Worm (Caenorhabditis elegans) whole organism, L3 larva: Measurements from ENCODE around the gene str-31.

Experiments used
- ZK546.5 ChIP-seq: sonication (generic microtip); optimal IDR thresholded peaks from 2 replicates; lab custom pipeline; 2017; ENCODE audit warnings: missing biosample characterization, missing genetic modification characterization
- aly-2 ChIP-seq: fragments of 150-350 bp; optimal IDR thresholded peaks from 2 replicates; lab custom pipeline; 2014; ENCODE audit warnings: missing biosample characterization, missing genetic modification characterization
- ceh-16 ChIP-seq: sonication (generic microtip); optimal IDR thresholded peaks from 2 replicates; lab custom pipeline; 2017; ENCODE audit warnings: missing biosample characterization, missing genetic modification characterization
- elt-1 ChIP-seq: fragments of 150-350 bp; optimal IDR thresholded peaks from 2 replicates; lab custom pipeline; 2014; ENCODE audit warnings: missing biosample characterization, missing genetic modification characterization
- elt-2 ChIP-seq: sonication (generic microtip); optimal IDR thresholded peaks from 2 replicates; lab custom pipeline; 2016; ENCODE audit warnings: missing genetic modification reagents, mild to moderate bottlenecking, missing genetic modification characterization, missing compliant biosample characterization
- fkh-10 ChIP-seq: sonication (generic microtip); optimal IDR thresholded peaks from 2 replicates; lab custom pipeline; 2017; ENCODE audit warnings: missing biosample characterization, missing genetic modification reagents, missing genetic modification characterization
- fos-1 ChIP-seq: fragments of 150-350 bp; optimal IDR thresholded peaks from 2 replicates; lab custom pipeline; 2014; ENCODE audit warnings: missing biosample characterization, missing genetic modification characterization
- mdl-1 ChIP-seq: fragments of 150-350 bp; optimal IDR thresholded peaks from 2 replicates; lab custom pipeline; 2014; ENCODE audit warnings: missing biosample characterization, missing genetic modification characterization
- nhr-12 ChIP-seq: fragments of 150-350 bp; optimal IDR thresholded peaks from 2 replicates; lab custom pipeline; 2014; ENCODE audit warnings: missing biosample characterization, missing genetic modification characterization
- nhr-28 ChIP-seq: fragments of 150-350 bp; optimal IDR thresholded peaks from 2 replicates; lab custom pipeline; 2014; ENCODE audit warnings: missing biosample characterization, missing genetic modification characterization
- nhr-77 ChIP-seq: fragments of 150-350 bp; optimal IDR thresholded peaks from 2 replicates; lab custom pipeline; 2014; ENCODE audit warnings: missing biosample characterization, missing genetic modification characterization

- TF ChIP-seq nhr-77, result no peak
- no peak for TF ChIP-seq aly-2 (tag; lab: Kevin White, UChicago)
- TF ChIP-seq elt-1 (tag; lab: Kevin White, UChicago), result no peak
- TF ChIP-seq ZK546.5 (tag; lab: Kevin White, UChicago), result no peak
- TF ChIP-seq ceh-16 (tag; lab: Kevin White, UChicago), result no peak
- TF ChIP-seq fos-1, result no peak
- no peak for TF ChIP-seq elt-2 (tag; lab: Kevin White, UChicago)
- TF ChIP-seq nhr-28 (tag; lab: Kevin White, UChicago), result no peak
- no peak for TF ChIP-seq fkh-10 (GFP tag; lab: Kevin White, UChicago)
- TF ChIP-seq nhr-12 (tag; lab: Kevin White, UChicago), result no peak
- no peak for TF ChIP-seq mdl-1
Observed at ce11 chrV:7464696-7465095, 43.8 kb downstream of the str-31 start, which contains the start of gene srh-89.
